Fruit fly (Drosophila melanogaster) whole organism, wandering third instar larva: ENCODE data around the gene cno.

ENCODE experiments used
- Abd-B ChIP-seq: fragments of >200 bp; optimal IDR thresholded peaks from 2 replicates; lab custom pipeline; 2017; ENCODE audit warnings: missing biosample characterization, missing genetic modification characterization
- Dfd ChIP-seq: fragments of >200 bp; optimal IDR thresholded peaks from 2 replicates; lab custom pipeline; 2017; ENCODE audit warnings: missing biosample characterization, missing genetic modification characterization
- Dif ChIP-seq: fragments of 200-275, 200-300 bp; sonication (Bioruptor generic); optimal IDR thresholded peaks from 2 replicates; lab custom pipeline; 2018; ENCODE audit warnings: missing biosample characterization, missing genetic modification characterization; ENCODE audit not compliant: partially characterized antibody
- Hnf4 ChIP-seq: fragments of 200-800 bp; sonication (Bioruptor generic); optimal IDR thresholded peaks from 2 replicates; lab custom pipeline; 2016; ENCODE audit warnings: missing biosample characterization, mild to moderate bottlenecking, missing genetic modification characterization
- Myc ChIP-seq: fragments of >200 bp; optimal IDR thresholded peaks from 2 replicates; lab custom pipeline; 2017
- Vsx2 ChIP-seq: fragments of 200-300, 225-300 bp; sonication (Bioruptor generic); optimal IDR thresholded peaks from 2 replicates; lab custom pipeline; 2018; ENCODE audit warnings: missing biosample characterization, missing genetic modification characterization; ENCODE audit not compliant: partially characterized antibody
- h ChIP-seq: fragments of 200-800 bp; sonication (Bioruptor generic); optimal IDR thresholded peaks from 3 replicates; lab custom pipeline; 2016; ENCODE audit warnings: missing biosample characterization, mild to moderate bottlenecking, missing genetic modification characterization
- lola ChIP-seq: fragments of >200 bp; optimal IDR thresholded peaks from 2 replicates; lab custom pipeline; 2017; ENCODE audit warnings: missing biosample characterization, missing genetic modification characterization
- pan ChIP-seq: fragments of >200 bp; optimal IDR thresholded peaks from 2 replicates; lab custom pipeline; 2017
- psq ChIP-seq: fragments of 200-800 bp; sonication (Bioruptor generic); optimal IDR thresholded peaks from 3 replicates; lab custom pipeline; 2017; ENCODE audit warnings: missing biosample characterization, mild to moderate bottlenecking, missing genetic modification characterization, moderate library complexity
- sage ChIP-seq: fragments of 200-800 bp; sonication (Bioruptor generic); optimal IDR thresholded peaks from 2 replicates; lab custom pipeline; 2016; ENCODE audit warnings: missing biosample characterization, mild to moderate bottlenecking, missing genetic modification characterization
- usp ChIP-seq: fragments of >200 bp; optimal IDR thresholded peaks from 2 replicates; lab custom pipeline; 2017; ENCODE audit warnings: missing biosample characterization, missing genetic modification characterization

dm6 chr3R:5214162-5214916, 2.9 kb downstream of the cno start:
- TF ChIP-seq Myc (lab: Kevin White, UChicago) (no peak), usp (no peak), h (no peak), psq (peak; percentile 32), Vsx2 (GFP tag; lab: Kevin White, UChicago) (no peak), Abd-B (GFP tag; lab: Kevin White, UChicago) (no peak), Dif (GFP tag; lab: Kevin White, UChicago) (no peak), Dfd (no peak), pan (lab: Kevin White, UChicago) (no peak), Hnf4 (GFP tag; lab: Kevin White, UChicago) (no peak), sage (GFP tag; lab: Kevin White, UChicago) (no peak), lola (GFP tag; lab: Kevin White, UChicago) (no peak)
